Fruit fly (Drosophila melanogaster) whole organism, embryonic: ENCODE data around the gene CG13038.

Experiments
- CG8478 ChIP-seq: fragments of >200 bp; optimal IDR thresholded peaks from 2 replicates; lab custom pipeline; 2018
- Hr39 ChIP-seq: fragments of >200 bp; optimal IDR thresholded peaks from 2 replicates; lab custom pipeline; 2017
- NfI ChIP-seq: fragments of 200-800 bp; sonication (Bioruptor generic); optimal IDR thresholded peaks from 3 replicates; lab custom pipeline; 2018; ENCODE audit warnings: missing biosample characterization, mild to moderate bottlenecking, missing genetic modification characterization, moderate library complexity
- Usf ChIP-seq: fragments of 200-800 bp; sonication (Bioruptor generic); optimal IDR thresholded peaks from 2 replicates; lab custom pipeline; 2017; ENCODE audit warnings: missing genotype, missing biosample characterization, missing genetic modification characterization
- insv ChIP-seq, 2 experiments: fragments of 200-800 bp; sonication (Bioruptor generic); optimal IDR thresholded peaks; 3 replicates each; lab custom pipeline; 2016 to 2018; ENCODE audit warnings: missing biosample characterization in 2 of 2, missing genetic modification characterization in 2 of 2
- jing ChIP-seq: fragments of 200-800 bp; sonication (Bioruptor generic); optimal IDR thresholded peaks from 2 replicates; lab custom pipeline; 2018; ENCODE audit warnings: missing biosample characterization, mild to moderate bottlenecking, missing genetic modification characterization
- org-1 ChIP-seq: fragments of 200-800 bp; sonication (Bioruptor generic); optimal IDR thresholded peaks from 2 replicates; lab custom pipeline; 2017; ENCODE audit warnings: missing biosample characterization, missing genetic modification characterization
- pros ChIP-seq: fragments of 200-800 bp; sonication (Bioruptor generic); optimal IDR thresholded peaks from 3 replicates; lab custom pipeline; 2019; ENCODE audit warnings: missing biosample characterization, mild to moderate bottlenecking, missing genetic modification characterization, moderate library complexity
- sd ChIP-seq: fragments of 200-800 bp; sonication (Bioruptor generic); optimal IDR thresholded peaks from 3 replicates; lab custom pipeline; 2018; ENCODE audit warnings: missing biosample characterization, mild to moderate bottlenecking, missing genetic modification characterization, moderate library complexity
- zfh1 ChIP-seq: fragments of 200-800 bp; sonication (Bioruptor generic); IDR thresholded peaks from 3 replicates; pipeline ENCODE4 v1.3.6; 2022; ENCODE audit warnings: missing biosample characterization, missing genetic modification characterization

dm6 chr3L:16334876-16335275 lies 7.2 kb upstream of the CG13038 start:
- TF ChIP-seq pros (GFP tag; lab: Kevin White, UChicago) = no peak
- TF ChIP-seq insv (GFP tag; optimal IDR thresholded peaks at IDR 0.05; lab: Kevin White, UChicago) = no peak
- no peak for TF ChIP-seq sd (tag; lab: Kevin White, UChicago)
- TF ChIP-seq CG8478 = no peak
- no peak for TF ChIP-seq Hr39 (lab: Kevin White, UChicago)
- no peak for TF ChIP-seq NfI (GFP tag; lab: Kevin White, UChicago)
- no peak for TF ChIP-seq jing
- TF ChIP-seq zfh1 (GFP tag; lab: Robert Waterston, UW) = no peak
- no peak for TF ChIP-seq org-1 (GFP tag; lab: Kevin White, UChicago)
- no peak for TF ChIP-seq Usf
